Fruit fly (Drosophila melanogaster): ENCODE data around the gene ninaA.

Gene ninaA

DNA sequence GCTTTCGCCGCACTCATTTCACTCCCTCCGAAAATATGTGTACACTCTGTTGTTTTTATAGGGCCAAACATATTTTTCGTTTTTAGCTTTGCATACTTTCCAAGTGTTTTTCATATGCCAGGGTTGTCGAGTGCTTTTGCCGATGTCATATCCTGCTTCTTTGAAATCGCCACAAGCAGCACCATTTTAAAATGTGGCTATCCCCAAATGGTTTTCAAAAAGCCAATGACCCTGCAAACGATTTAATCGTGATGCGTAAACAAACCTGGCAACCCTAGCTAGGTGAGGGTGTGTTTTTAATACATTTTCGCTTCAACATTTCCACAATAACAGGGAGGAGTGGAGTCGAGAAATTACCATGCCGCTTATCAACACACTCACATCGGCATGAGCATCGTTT is 15.4 kb downstream of the ninaA start (continued):
- TF ChIP-seq tup (GFP tag; optimal IDR thresholded peaks at IDR 0.05) (no peak), her (GFP tag; optimal IDR thresholded peaks at IDR 0.05) (peak; percentile 37), Ptx1 (GFP tag; IDR thresholded peaks at IDR 0.05) (no peak; the same call in 1 of the 2 replicates), psq (GFP tag; optimal IDR thresholded peaks at IDR 0.05) (no peak), Hsf (GFP tag; optimal IDR thresholded peaks at IDR 0.05) (peak; percentile 2), vnd (GFP tag; IDR thresholded peaks at IDR 0.05; ENCODE audit: partially characterized antibody) (no peak), dati (GFP tag; IDR thresholded peaks at IDR 0.05) (no peak), D19A (tag; optimal IDR thresholded peaks at IDR 0.05) (no peak), CG1602 (GFP tag; optimal IDR thresholded peaks at IDR 0.05) (no peak), bbx (GFP tag; IDR thresholded peaks at IDR 0.05; ENCODE audit: partially characterized antibody) (no peak), chn (GFP tag; optimal IDR thresholded peaks at IDR 0.05) (no peak), CG10959 (GFP tag; IDR thresholded peaks at IDR 0.05) (no peak), ac (GFP tag; optimal IDR thresholded peaks at IDR 0.05) (no peak), Fer3 (tag; optimal IDR thresholded peaks at IDR 0.05) (peak; percentile 47), sug (tag; optimal IDR thresholded peaks at IDR 0.05) (no peak), Dek (tag; optimal IDR thresholded peaks at IDR 0.05) (peak; percentile 36), CG7786 (GFP tag; optimal IDR thresholded peaks at IDR 0.05) (peak; percentile 6), CG12769 (tag; optimal IDR thresholded peaks at IDR 0.05) (peak; percentile 59), schlank (tag; optimal IDR thresholded peaks at IDR 0.05) (no peak), pum (GFP tag; optimal IDR thresholded peaks at IDR 0.05) (peak; percentile 15), mirr (GFP tag; optimal IDR thresholded peaks at IDR 0.05) (peak; percentile 10), CG3847 (GFP tag; IDR thresholded peaks at IDR 0.05) (0 out of 2 replicates have a peak, but pooled peaks have one; percentile 34), cad (GFP tag; optimal IDR thresholded peaks at IDR 0.05) (no peak), D19B (GFP tag; optimal IDR thresholded peaks at IDR 0.05) (peak; percentile 25), CG9817 (tag; optimal IDR thresholded peaks at IDR 0.05) (peak; percentile 30), shn (GFP tag; optimal IDR thresholded peaks at IDR 0.05) (no peak), CG14667 (GFP tag; IDR thresholded peaks at IDR 0.05) (no peak), unc-4 (GFP tag; IDR thresholded peaks at IDR 0.05; ENCODE audit: partially characterized antibody) (no peak), Kr (GFP tag; optimal IDR thresholded peaks at IDR 0.05) (no peak), CG43689 (GFP tag; IDR thresholded peaks at IDR 0.05) (no peak), Pdp1 (GFP tag; optimal IDR thresholded peaks at IDR 0.05) (peak in 1 of 2 experiments; percentile 3), disco-r (GFP tag; optimal IDR thresholded peaks at IDR 0.05) (no peak), pita (GFP tag; optimal IDR thresholded peaks at IDR 0.05) (no peak), dimm (GFP tag; IDR thresholded peaks at IDR 0.05) (no peak), scrt (GFP tag; optimal IDR thresholded peaks at IDR 0.05) (peak; percentile 47), B-H2 (GFP tag; optimal IDR thresholded peaks at IDR 0.05) (no peak), CG12104 (GFP tag; optimal IDR thresholded peaks at IDR 0.05) (no peak), kay (GFP tag; optimal IDR thresholded peaks at IDR 0.05) (no peak), emc (GFP tag; optimal IDR thresholded peaks at IDR 0.05) (no peak), BtbVII (GFP tag; optimal IDR thresholded peaks at IDR 0.05) (peak; percentile 26), CG7839 (tag; optimal IDR thresholded peaks at IDR 0.05) (peak; percentile 48), CG17568 (GFP tag; optimal IDR thresholded peaks at IDR 0.05) (no peak), tll (GFP tag; optimal IDR thresholded peaks at IDR 0.05) (no peak), CG6689 (GFP tag; IDR thresholded peaks at IDR 0.05) (peak; percentile 41; the same call in 1 of the 2 replicates), Sox102F (GFP tag; optimal IDR thresholded peaks at IDR 0.05) (peak; percentile 53), Rfx (GFP tag; IDR thresholded peaks at IDR 0.05) (peak; percentile 53), CG12236 (GFP tag; optimal IDR thresholded peaks at IDR 0.05) (no peak), crp (GFP tag; optimal IDR thresholded peaks at IDR 0.05) (no peak), hb (GFP tag; IDR thresholded peaks at IDR 0.05; ENCODE audit: partially characterized antibody) (no peak), Atf3 (GFP tag; optimal IDR thresholded peaks at IDR 0.05) (no peak), btn (GFP tag; optimal IDR thresholded peaks at IDR 0.05) (no peak)

All from whole organism, embryonic.